Fruit fly (Drosophila melanogaster) Kc167 (cell line): Measurements from ENCODE around the gene CG13998.

Experiments used
- Myc ChIP-seq: fragments of >200 bp; optimal IDR thresholded peaks from 2 replicates; lab custom pipeline; 2017; ENCODE audit warnings: missing external identifiers
- Sin3A ChIP-seq: fragments of >200 bp; optimal IDR thresholded peaks from 2 replicates; lab custom pipeline; 2018; ENCODE audit warnings: missing external identifiers
- h ChIP-seq: fragments of >200 bp; optimal IDR thresholded peaks from 3 replicates; lab custom pipeline; 2018; ENCODE audit warnings: missing external identifiers
- insv ChIP-seq: fragments of >200 bp; optimal IDR thresholded peaks from 3 replicates; lab custom pipeline; 2018; ENCODE audit warnings: missing external identifiers
- psq ChIP-seq: fragments of >200 bp; optimal IDR thresholded peaks from 2 replicates; lab custom pipeline; 2017; ENCODE audit warnings: missing external identifiers
- ttk ChIP-seq: sonication (Bioruptor generic); optimal IDR thresholded peaks from 2 replicates; lab custom pipeline; 2017; ENCODE audit warnings: missing external identifiers

Gene CG13998

dm6 chr2L:5925164-5925563 lies 31.5 kb downstream of the CG13998 start:
- TF ChIP-seq insv (lab: Kevin White, UChicago) (no peak), psq (lab: Kevin White, UChicago) (no peak), Myc (lab: Kevin White, UChicago) (no peak), Sin3A (no peak), h (lab: Kevin White, UChicago) (no peak), ttk (no peak)

dm6 chr2L:5923603-5924138 lies 32.9 kb downstream of the CG13998 start, which contains the start of gene CG9016:
CG9016 (minus strand) TSS chr2L:5923653.
- TF ChIP-seq Myc (lab: Kevin White, UChicago) (no peak), psq (lab: Kevin White, UChicago) (no peak), insv (lab: Kevin White, UChicago) (no peak), Sin3A (no peak), ttk (no peak), h (lab: Kevin White, UChicago) (no peak)

- TF ChIP-seq Sin3A (no peak), psq (lab: Kevin White, UChicago) (no peak), insv (lab: Kevin White, UChicago) (no peak)
Measured at dm6 chr2L:5910189-5910588, 46.4 kb downstream of the CG13998 start, which contains the start of gene CG14000. CG14000 (minus strand) TSS chr2L:5910289.

- no peak for TF ChIP-seq Myc (lab: Kevin White, UChicago)
- no peak for TF ChIP-seq psq (lab: Kevin White, UChicago)
- TF ChIP-seq h (lab: Kevin White, UChicago) = no peak
- no peak for TF ChIP-seq Sin3A
- no peak for TF ChIP-seq insv (lab: Kevin White, UChicago)
- TF ChIP-seq ttk = no peak
Measured at dm6 chr2L:5906893-5907850, 49.4 kb downstream of the CG13998 start, which contains the start of gene bchs. bchs (plus strand) TSS chr2L:5907169.
